Fruit fly (Drosophila melanogaster) whole organism, pupa: ENCODE data around the gene Cp38.

Source experiments
- CG10348 ChIP-seq: fragments of 200-800 bp; sonication (Bioruptor generic); IDR thresholded peaks from 2 replicates; pipeline ENCODE4 v1.3.6; 2022; ENCODE audit warnings: missing biosample characterization, missing genetic modification characterization
- CG12605 ChIP-seq: fragments of 200-800 bp; sonication (Bioruptor generic); IDR thresholded peaks from 2 replicates; pipeline ENCODE4 v1.3.6; 2022; ENCODE audit warnings: missing biosample characterization, missing genetic modification characterization
- CG13204 ChIP-seq: fragments of 200-800 bp; sonication (Bioruptor generic); optimal IDR thresholded peaks from 2 replicates; lab custom pipeline; 2018; ENCODE audit warnings: missing biosample characterization, mild to moderate bottlenecking, missing genetic modification characterization, moderate library complexity
- CG14655 ChIP-seq: fragments of 200-800 bp; sonication (Bioruptor generic); optimal IDR thresholded peaks from 3 replicates; lab custom pipeline; 2017; ENCODE audit warnings: mild to moderate bottlenecking, missing biosample characterization, missing genetic modification reagents, missing genetic modification characterization
- CG15710 ChIP-seq: fragments of 200-800 bp; sonication (Bioruptor generic); optimal IDR thresholded peaks from 2 replicates; lab custom pipeline; 2018; ENCODE audit warnings: missing biosample characterization, mild to moderate bottlenecking, missing genetic modification characterization, moderate library complexity
- CG17806 ChIP-seq: fragments of 200-800 bp; sonication (Bioruptor generic); optimal IDR thresholded peaks from 2 replicates; lab custom pipeline; 2018; ENCODE audit warnings: missing biosample characterization, mild to moderate bottlenecking, missing genetic modification characterization, moderate library complexity
- CG32121 ChIP-seq: fragments of 200-800 bp; sonication (Bioruptor generic); IDR thresholded peaks from 2 replicates; pipeline ENCODE4 v1.3.6; 2022; ENCODE audit warnings: missing biosample characterization, missing genetic modification characterization
- CG34367 ChIP-seq: fragments of 200-800 bp; sonication (Bioruptor generic); optimal IDR thresholded peaks from 2 replicates; lab custom pipeline; 2018; ENCODE audit warnings: missing biosample characterization, mild to moderate bottlenecking, missing genetic modification characterization
- CG4496 ChIP-seq: fragments of 200-800 bp; sonication (Bioruptor generic); IDR thresholded peaks from 3 replicates; pipeline ENCODE4 v1.3.6; 2022; ENCODE audit warnings: missing biosample characterization, missing genetic modification characterization
- CG8159 ChIP-seq: fragments of 200-800 bp; sonication (Bioruptor generic); optimal IDR thresholded peaks from 3 replicates; lab custom pipeline; 2018; ENCODE audit warnings: missing biosample characterization, mild to moderate bottlenecking, missing genetic modification characterization, moderate library complexity
- CG8301 ChIP-seq: fragments of 200-800 bp; sonication (Bioruptor generic); optimal IDR thresholded peaks from 2 replicates; lab custom pipeline; 2018; ENCODE audit warnings: missing biosample characterization, mild to moderate bottlenecking, missing genetic modification characterization
- CG9948 ChIP-seq: fragments of 200-800 bp; sonication (Bioruptor generic); optimal IDR thresholded peaks from 2 replicates; lab custom pipeline; 2018; ENCODE audit warnings: missing biosample characterization, mild to moderate bottlenecking, missing genetic modification characterization, moderate library complexity
- D1 ChIP-seq: fragments of 200-800 bp; sonication (Bioruptor generic); optimal IDR thresholded peaks from 2 replicates; lab custom pipeline; 2018; ENCODE audit warnings: missing biosample characterization, mild to moderate bottlenecking, missing genetic modification characterization, moderate library complexity
- EcR ChIP-seq: fragments of 200-800 bp; sonication (Bioruptor generic); optimal IDR thresholded peaks from 3 replicates; lab custom pipeline; 2019; ENCODE audit warnings: missing biosample characterization, missing genetic modification characterization, mild to moderate bottlenecking, moderate library complexity, missing genetic modification reagents
- Ets98B ChIP-seq: fragments of 200-800 bp; sonication (Bioruptor generic); IDR thresholded peaks from 2 replicates; pipeline ENCODE4 v1.3.6; 2022; ENCODE audit warnings: missing biosample characterization, missing genetic modification characterization
- Pif1A ChIP-seq: fragments of 200-800 bp; sonication (Bioruptor generic); optimal IDR thresholded peaks from 3 replicates; lab custom pipeline; 2016; ENCODE audit warnings: missing biosample characterization, missing genetic modification characterization
- Pif1B ChIP-seq: fragments of 200-800 bp; sonication (Bioruptor generic); optimal IDR thresholded peaks from 3 replicates; lab custom pipeline; 2016; ENCODE audit warnings: missing biosample characterization, missing genetic modification characterization
- Snoo ChIP-seq: fragments of 200-800 bp; sonication (Bioruptor generic); optimal IDR thresholded peaks from 3 replicates; lab custom pipeline; 2017; ENCODE audit warnings: missing biosample characterization, mild to moderate bottlenecking, missing genetic modification characterization, inconsistent platforms
- fd96Ca ChIP-seq: fragments of 200-800 bp; sonication (Bioruptor generic); IDR thresholded peaks from 3 replicates; pipeline ENCODE4 v1.3.6; 2022; ENCODE audit warnings: missing biosample characterization, missing genetic modification characterization
- gl ChIP-seq: fragments of 200-800 bp; sonication (Bioruptor generic); optimal IDR thresholded peaks from 2 replicates; lab custom pipeline; 2018; ENCODE audit warnings: missing biosample characterization, mild to moderate bottlenecking, missing genetic modification characterization
- rn ChIP-seq: fragments of 200-800 bp; sonication (Bioruptor generic); IDR thresholded peaks from 2 replicates; pipeline ENCODE4 v1.3.6; 2022; ENCODE audit warnings: missing biosample characterization, missing genetic modification characterization

Cp38 gene

dm6 chrX:8473339-8473887, 8.2 kb upstream of the Cp38 start, which contains the start of gene Cp7Fb:
TSS of gene Cp7Fb (plus strand) at chrX:8473837.
- TF ChIP-seq gl (tag; lab: Kevin White, UChicago) (no peak), CG12605 (GFP tag; lab: Robert Waterston, UW) (no peak), Snoo (tag; lab: Kevin White, UChicago) (no peak), CG13204 (GFP tag; lab: Kevin White, UChicago) (no peak), CG8159 (tag; lab: Kevin White, UChicago) (no peak), CG14655 (GFP tag; lab: Kevin White, UChicago) (no peak), CG8301 (tag; lab: Kevin White, UChicago) (no peak), CG34367 (no peak), CG10348 (GFP tag; lab: Robert Waterston, UW) (no peak), CG15710 (tag; lab: Kevin White, UChicago) (no peak), CG9948 (tag; lab: Kevin White, UChicago) (no peak), Ets98B (GFP tag; lab: Robert Waterston, UW) (no peak), CG32121 (GFP tag; lab: Robert Waterston, UW) (no peak), CG17806 (tag; lab: Kevin White, UChicago) (no peak), Pif1B (GFP tag; lab: Kevin White, UChicago) (no peak), EcR (GFP tag; lab: Kevin White, UChicago) (no peak), fd96Ca (GFP tag; lab: Robert Waterston, UW) (no peak), CG4496 (GFP tag; lab: Robert Waterston, UW) (no peak)

- TF ChIP-seq fd96Ca (GFP tag; lab: Robert Waterston, UW): no peak
- no peak for TF ChIP-seq CG9948 (tag; lab: Kevin White, UChicago)
- TF ChIP-seq D1 (tag; lab: Kevin White, UChicago): no peak
- TF ChIP-seq CG13204 (GFP tag; lab: Kevin White, UChicago): no peak
- no peak for TF ChIP-seq Pif1A (GFP tag; lab: Kevin White, UChicago)
- TF ChIP-seq CG32121 (GFP tag; lab: Robert Waterston, UW): no peak
- TF ChIP-seq Pif1B (GFP tag; lab: Kevin White, UChicago): no peak
- TF ChIP-seq CG10348 (GFP tag; lab: Robert Waterston, UW): no peak
- no peak for TF ChIP-seq CG12605 (GFP tag; lab: Robert Waterston, UW)
- no peak for TF ChIP-seq CG15710 (tag; lab: Kevin White, UChicago)
- no peak for TF ChIP-seq CG8159 (tag; lab: Kevin White, UChicago)
- no peak for TF ChIP-seq EcR (GFP tag; lab: Kevin White, UChicago)
- TF ChIP-seq CG8301 (tag; lab: Kevin White, UChicago): no peak
- TF ChIP-seq CG34367: no peak
- TF ChIP-seq rn: no peak
- no peak for TF ChIP-seq Ets98B (GFP tag; lab: Robert Waterston, UW)
- TF ChIP-seq gl (tag; lab: Kevin White, UChicago): no peak
These were observed 6.0 kb upstream of the Cp38 start for dm6 chrX:8475657-8476056.

- TF ChIP-seq Snoo (tag; lab: Kevin White, UChicago) (no peak), CG8301 (tag; lab: Kevin White, UChicago) (no peak), Ets98B (GFP tag; lab: Robert Waterston, UW) (no peak), CG13204 (GFP tag; lab: Kevin White, UChicago) (no peak), CG9948 (tag; lab: Kevin White, UChicago) (no peak), rn (no peak), CG4496 (GFP tag; lab: Robert Waterston, UW) (no peak), EcR (GFP tag; lab: Kevin White, UChicago) (no peak), CG8159 (tag; lab: Kevin White, UChicago) (no peak), CG14655 (GFP tag; lab: Kevin White, UChicago) (no peak), D1 (tag; lab: Kevin White, UChicago) (no peak), CG32121 (GFP tag; lab: Robert Waterston, UW) (no peak), fd96Ca (GFP tag; lab: Robert Waterston, UW) (no peak), Pif1B (GFP tag; lab: Kevin White, UChicago) (no peak), CG34367 (no peak), CG12605 (GFP tag; lab: Robert Waterston, UW) (no peak)
These were observed 4.8 kb upstream of the Cp38 start, which contains the start of gene Cp7Fc for dm6 chrX:8476817-8477216. TSS of gene Cp7Fc (plus strand) at chrX:8477117.

dm6 chrX:8479031-8479568, 2.5 kb upstream of the Cp38 start, which contains the start of gene Cp36:
TSS of gene Cp36 (plus strand) at chrX:8479319.
- TF ChIP-seq gl (tag; lab: Kevin White, UChicago) (no peak), Pif1A (GFP tag; lab: Kevin White, UChicago) (no peak), CG9948 (tag; lab: Kevin White, UChicago) (no peak), CG10348 (GFP tag; lab: Robert Waterston, UW) (no peak), CG8301 (tag; lab: Kevin White, UChicago) (no peak), Pif1B (GFP tag; lab: Kevin White, UChicago) (no peak), Snoo (tag; lab: Kevin White, UChicago) (no peak), D1 (tag; lab: Kevin White, UChicago) (no peak), CG15710 (tag; lab: Kevin White, UChicago) (no peak), CG34367 (no peak), fd96Ca (GFP tag; lab: Robert Waterston, UW) (no peak), CG17806 (tag; lab: Kevin White, UChicago) (no peak), CG32121 (GFP tag; lab: Robert Waterston, UW) (no peak), EcR (GFP tag; lab: Kevin White, UChicago) (no peak)

- TF ChIP-seq Snoo (tag; lab: Kevin White, UChicago) (no peak), gl (tag; lab: Kevin White, UChicago) (no peak), CG8159 (tag; lab: Kevin White, UChicago) (no peak)
These were observed 2.0 kb downstream of the Cp38 start, which contains the start of gene CG33223 for dm6 chrX:8483671-8484070. TSS of gene CG33223 (minus strand) at chrX:8483885.
